Worm (Caenorhabditis elegans): Measurements from ENCODE around the gene rpb-9.

rpb-9 gene

ce11 chrV:8041336-8041868 lies 29.3 kb upstream of the rpb-9 start:
- peak; percentile 60 for TF ChIP-seq grh-1 (GFP tag; IDR thresholded peaks at IDR 0.05)
- no peak for TF ChIP-seq lin-13 (GFP tag; optimal IDR thresholded peaks at IDR 0.05)
- TF ChIP-seq nhr-20 (tag; optimal IDR thresholded peaks at IDR 0.05) = peak; percentile 2
- TF ChIP-seq lin-14 (GFP tag; optimal IDR thresholded peaks at IDR 0.05) = peak; percentile 36
- TF ChIP-seq nhr-85 (tag) = peak; percentile 81
- TF ChIP-seq efl-1 (optimal IDR thresholded peaks at IDR 0.05) = no peak
- peak in 1 of 2 experiments; percentile 90 for TF ChIP-seq efl-1 (GFP tag; optimal IDR thresholded peaks at IDR 0.05 in 1 of 2)
- no peak for TF ChIP-seq hlh-17 (GFP tag; optimal IDR thresholded peaks at IDR 0.05; ENCODE audit: borderline replicate concordance)
- TF ChIP-seq lin-35 (GFP tag; optimal IDR thresholded peaks at IDR 0.05) = peak in 1 of 2 experiments; percentile 12
- TF ChIP-seq C34B4.2 (tag; optimal IDR thresholded peaks at IDR 0.05) = no peak

ce11 chrV:8040247-8041084 lies 28.3 kb upstream of the rpb-9 start:
- TF ChIP-seq lir-3 (tag; optimal IDR thresholded peaks at IDR 0.05; ENCODE audit: poor library complexity) (no peak), efl-3 (GFP tag; optimal IDR thresholded peaks at IDR 0.05) (no peak), tlp-1 (tag; optimal IDR thresholded peaks at IDR 0.05) (no peak), nhr-90 (tag; optimal IDR thresholded peaks at IDR 0.05; ENCODE audit: poor library complexity) (no peak), lin-39 (tag; optimal IDR thresholded peaks at IDR 0.05) (no peak), lin-14 (GFP tag; optimal IDR thresholded peaks at IDR 0.05) (peak; percentile 61), efl-1 (optimal IDR thresholded peaks at IDR 0.05) (no peak), efl-1 (GFP tag; optimal IDR thresholded peaks at IDR 0.05 in 1 of 2) (no peak), F16B12.6 (tag; optimal IDR thresholded peaks at IDR 0.05) (no peak), irx-1 (tag; optimal IDR thresholded peaks at IDR 0.05) (no peak), unc-98 (GFP tag; IDR thresholded peaks at IDR 0.05) (no peak), mef-2 (tag; optimal IDR thresholded peaks at IDR 0.05) (no peak), sup-37 (GFP tag; optimal IDR thresholded peaks at IDR 0.05) (no peak), mep-1 (tag; optimal IDR thresholded peaks at IDR 0.05) (peak; percentile 32), nhr-84 (tag; optimal IDR thresholded peaks at IDR 0.05) (no peak), zag-1 (tag; optimal IDR thresholded peaks at IDR 0.05) (no peak), snu-23 (GFP tag; optimal IDR thresholded peaks at IDR 0.05) (peak; percentile 46), isw-1 (GFP tag; IDR thresholded peaks at IDR 0.05) (no peak), nhr-12 (tag; optimal IDR thresholded peaks at IDR 0.05) (no peak), skn-1 (tag; optimal IDR thresholded peaks at IDR 0.05) (no peak), nhr-85 (tag) (peak; percentile 84), vab-15 (tag; optimal IDR thresholded peaks at IDR 0.05) (no peak), snpc-4 (tag; optimal IDR thresholded peaks at IDR 0.05) (no peak), rnt-1 (tag; optimal IDR thresholded peaks at IDR 0.05) (no peak), nhr-20 (tag; optimal IDR thresholded peaks at IDR 0.05) (peak; percentile 66), ztf-4 (tag; optimal IDR thresholded peaks at IDR 0.05) (no peak), elt-2 (tag; optimal IDR thresholded peaks at IDR 0.05) (no peak), unc-62 (GFP tag; optimal IDR thresholded peaks at IDR 0.05) (no peak), ceh-90 (tag; optimal IDR thresholded peaks at IDR 0.05) (no peak), nhr-47 (tag; optimal IDR thresholded peaks at IDR 0.05) (no peak), Y116A8C.19 (tag; optimal IDR thresholded peaks at IDR 0.05; ENCODE audit: borderline replicate concordance) (no peak), aly-2 (tag; optimal IDR thresholded peaks at IDR 0.05) (no peak), lin-35 (GFP tag; optimal IDR thresholded peaks at IDR 0.05) (peak in 1 of 2 experiments; percentile 10), dpl-1 (GFP tag; optimal IDR thresholded peaks at IDR 0.05) (no peak), ceh-88 (GFP tag; IDR thresholded peaks at IDR 0.05) (no peak), unc-30 (tag; optimal IDR thresholded peaks at IDR 0.05) (no peak), fkh-4 (tag; optimal IDR thresholded peaks at IDR 0.05; ENCODE audit: borderline replicate concordance) (no peak), unc-86 (tag; optimal IDR thresholded peaks at IDR 0.05) (no peak), pqm-1 (tag; optimal IDR thresholded peaks at IDR 0.05) (no peak), ama-1 (optimal IDR thresholded peaks at IDR 0.05) (peak; percentile 78), nhr-77 (tag; optimal IDR thresholded peaks at IDR 0.05) (no peak), lin-13 (GFP tag; optimal IDR thresholded peaks at IDR 0.05) (no peak), nhr-28 (tag; optimal IDR thresholded peaks at IDR 0.05) (no peak), C34B4.2 (tag; optimal IDR thresholded peaks at IDR 0.05) (no peak), fkh-8 (tag; optimal IDR thresholded peaks at IDR 0.05) (no peak), aha-1 (tag; optimal IDR thresholded peaks at IDR 0.05) (no peak), fkh-10 (GFP tag; optimal IDR thresholded peaks at IDR 0.05) (no peak)

Measured in whole organism, L1 larva.